Fruit fly (Drosophila melanogaster): ENCODE results near the gene Ptip.

Gene Ptip

dm6 chr3L:14050944-14051548 lies 22.1 kb upstream of the Ptip start, which contains the start of gene CG6833 (continued):
- no peak for TF ChIP-seq pan (optimal IDR thresholded peaks at IDR 0.05)
- peak in 1 of 2 experiments; percentile 84 for TF ChIP-seq pan (GFP tag; optimal IDR thresholded peaks at IDR 0.05 in 1 of 2, IDR thresholded peaks at IDR 0.05 in 1 of 2)
- TF ChIP-seq peb (GFP tag; IDR thresholded peaks at IDR 0.05) = peak; percentile 57
- TF ChIP-seq CG17829 (tag; optimal IDR thresholded peaks at IDR 0.05) = peak; percentile 79
- TF ChIP-seq wdn (GFP tag; IDR thresholded peaks at IDR 0.05) = peak; percentile 53; the same call in 1 of the 2 replicates
- no peak for TF ChIP-seq Doc2 (GFP tag; IDR thresholded peaks at IDR 0.05)
- TF ChIP-seq yki (optimal IDR thresholded peaks at IDR 0.05) = no peak
- peak; percentile 7 for TF ChIP-seq YL-1 (GFP tag; optimal IDR thresholded peaks at IDR 0.05)
- TF ChIP-seq fu2 (GFP tag; optimal IDR thresholded peaks at IDR 0.05) = peak; percentile 50
- TF ChIP-seq PHDP (tag; optimal IDR thresholded peaks at IDR 0.05) = peak; percentile 10
- peak; percentile 66 for TF ChIP-seq her (GFP tag; optimal IDR thresholded peaks at IDR 0.05)
- TF ChIP-seq ci (GFP tag; IDR thresholded peaks at IDR 0.05) = peak; percentile 86
- TF ChIP-seq Side (GFP tag; optimal IDR thresholded peaks at IDR 0.05) = peak; percentile 74
- peak; percentile 41; the same call in 1 of the 2 replicates for TF ChIP-seq cas (GFP tag; IDR thresholded peaks at IDR 0.05)
- peak; percentile 70 for TF ChIP-seq bcd (GFP tag; optimal IDR thresholded peaks at IDR 0.05)
- TF ChIP-seq chm (GFP tag; IDR thresholded peaks at IDR 0.05) = peak; percentile 74
- no peak for TF ChIP-seq kah (GFP tag; optimal IDR thresholded peaks at IDR 0.05)
- TF ChIP-seq psq (GFP tag; optimal IDR thresholded peaks at IDR 0.05) = no peak
- TF ChIP-seq fd64A (GFP tag; optimal IDR thresholded peaks at IDR 0.05) = no peak
- TF ChIP-seq grau (tag; optimal IDR thresholded peaks at IDR 0.05) = peak; percentile 59
- peak; percentile 82 for TF ChIP-seq CG16779 (GFP tag; IDR thresholded peaks at IDR 0.05)
- TF ChIP-seq CG5245 (GFP tag; optimal IDR thresholded peaks at IDR 0.05) = peak; percentile 74
- TF ChIP-seq CG30020 (tag; optimal IDR thresholded peaks at IDR 0.05) = peak; percentile 61
- no peak for TF ChIP-seq tup (GFP tag; optimal IDR thresholded peaks at IDR 0.05)
- peak; percentile 68 for TF ChIP-seq CG9215 (GFP tag; IDR thresholded peaks at IDR 0.05)
- TF ChIP-seq CG2116 (GFP tag; optimal IDR thresholded peaks at IDR 0.05) = peak; percentile 30
- TF ChIP-seq Sox100B (GFP tag; optimal IDR thresholded peaks at IDR 0.05) = no peak
- TF ChIP-seq CG12769 (tag; optimal IDR thresholded peaks at IDR 0.05) = no peak
- TF ChIP-seq nom (GFP tag; optimal IDR thresholded peaks at IDR 0.05) = peak; percentile 10
- no peak for TF ChIP-seq Lpt (GFP tag; optimal IDR thresholded peaks at IDR 0.05)
- TF ChIP-seq CG7745 (tag; optimal IDR thresholded peaks at IDR 0.05) = no peak
- peak; percentile 45 for TF ChIP-seq CG6813 (GFP tag; optimal IDR thresholded peaks at IDR 0.05)
- peak; percentile 60 for TF ChIP-seq Hmr (GFP tag; optimal IDR thresholded peaks at IDR 0.05)
- TF ChIP-seq Eip74EF (GFP tag; optimal IDR thresholded peaks at IDR 0.05) = no peak
- TF ChIP-seq fd3F (GFP tag; optimal IDR thresholded peaks at IDR 0.05) = peak; percentile 8
- peak; percentile 56 for TF ChIP-seq sens-2 (GFP tag; IDR thresholded peaks at IDR 0.05)
- peak; percentile 77 for TF ChIP-seq CG14710 (tag; optimal IDR thresholded peaks at IDR 0.05)
- TF ChIP-seq Ravus (GFP tag; IDR thresholded peaks at IDR 0.05) = peak; percentile 32
- no peak for TF ChIP-seq hkb (optimal IDR thresholded peaks at IDR 0.05)
- peak; percentile 72 for TF ChIP-seq hkb (GFP tag; IDR thresholded peaks at IDR 0.05)
- no peak for TF ChIP-seq ac (GFP tag; optimal IDR thresholded peaks at IDR 0.05)
- TF ChIP-seq CG7839 (tag; optimal IDR thresholded peaks at IDR 0.05) = peak; percentile 67
- TF ChIP-seq CG6272 (GFP tag; IDR thresholded peaks at IDR 0.05) = peak; percentile 73
- TF ChIP-seq scrt (GFP tag; optimal IDR thresholded peaks at IDR 0.05) = peak; percentile 57
- TF ChIP-seq CG9932 (GFP tag; IDR thresholded peaks at IDR 0.05) = peak; percentile 93
- TF ChIP-seq Camta (GFP tag; optimal IDR thresholded peaks at IDR 0.05) = peak; percentile 36
- peak; percentile 63 for TF ChIP-seq bab2 (GFP tag; optimal IDR thresholded peaks at IDR 0.05)
- peak; percentile 60 for TF ChIP-seq Mad (GFP tag; optimal IDR thresholded peaks at IDR 0.05)
- no peak for TF ChIP-seq run (tag; optimal IDR thresholded peaks at IDR 0.05)
- TF ChIP-seq CG1529 (GFP tag; optimal IDR thresholded peaks at IDR 0.05) = no peak
- peak; percentile 57 for TF ChIP-seq trem (tag; optimal IDR thresholded peaks at IDR 0.05)
